Worm (Caenorhabditis elegans): ENCODE measurements around the gene fbxb-59.

Gene fbxb-59

DNA sequence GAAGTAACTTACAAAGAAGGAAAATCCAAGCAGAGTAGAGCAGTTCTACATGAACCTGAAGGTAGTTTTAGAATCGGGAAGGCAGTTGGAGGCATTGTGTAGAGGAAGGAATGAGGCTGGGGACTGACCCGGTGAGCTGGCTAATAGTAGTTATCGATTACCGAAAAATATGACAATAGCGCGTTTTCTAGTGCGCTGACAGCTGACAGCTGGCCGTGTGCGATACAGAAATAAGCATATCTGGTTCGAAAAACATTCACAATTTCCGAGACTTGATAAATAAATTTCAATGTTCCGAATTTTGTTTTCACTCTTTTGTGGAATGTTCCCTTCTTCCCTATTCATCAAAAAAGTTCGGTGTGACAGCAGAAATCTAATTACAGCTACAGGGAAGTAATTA, at the start of gene fbxb-59, which contains the start of gene srbc-34:
fbxb-59 (minus strand) TSS at position 101 of the 400 bp plus-strand sequence.
srbc-34 (plus strand) TSS at position 233 of the 400 bp plus-strand sequence.
- no peak for TF ChIP-seq lim-6 (tag; optimal IDR thresholded peaks at IDR 0.05)
- TF ChIP-seq unc-42 (tag; optimal IDR thresholded peaks at IDR 0.05), result no peak
- TF ChIP-seq elt-2 (tag; optimal IDR thresholded peaks at IDR 0.05), result no peak
- no peak for TF ChIP-seq fkh-10 (GFP tag; optimal IDR thresholded peaks at IDR 0.05)
- TF ChIP-seq ceh-22 (tag; optimal IDR thresholded peaks at IDR 0.05), result no peak
- TF ChIP-seq sox-4 (tag; optimal IDR thresholded peaks at IDR 0.05), result no peak
- TF ChIP-seq ceh-30 (tag; optimal IDR thresholded peaks at IDR 0.05), result no peak
- TF ChIP-seq ahr-1 (tag; optimal IDR thresholded peaks at IDR 0.05), result no peak
- TF ChIP-seq hlh-8 (tag; optimal IDR thresholded peaks at IDR 0.05), result no peak
- no peak for TF ChIP-seq ets-4 (tag; optimal IDR thresholded peaks at IDR 0.05)
- no peak for TF ChIP-seq K09A11.1 (tag; optimal IDR thresholded peaks at IDR 0.05; ENCODE audit: insufficient read depth)
- no peak for TF ChIP-seq ama-1 (optimal IDR thresholded peaks at IDR 0.05)
- TF ChIP-seq hlh-30 (tag; optimal IDR thresholded peaks at IDR 0.05; ENCODE audit: insufficient read depth), result no peak

DNA sequence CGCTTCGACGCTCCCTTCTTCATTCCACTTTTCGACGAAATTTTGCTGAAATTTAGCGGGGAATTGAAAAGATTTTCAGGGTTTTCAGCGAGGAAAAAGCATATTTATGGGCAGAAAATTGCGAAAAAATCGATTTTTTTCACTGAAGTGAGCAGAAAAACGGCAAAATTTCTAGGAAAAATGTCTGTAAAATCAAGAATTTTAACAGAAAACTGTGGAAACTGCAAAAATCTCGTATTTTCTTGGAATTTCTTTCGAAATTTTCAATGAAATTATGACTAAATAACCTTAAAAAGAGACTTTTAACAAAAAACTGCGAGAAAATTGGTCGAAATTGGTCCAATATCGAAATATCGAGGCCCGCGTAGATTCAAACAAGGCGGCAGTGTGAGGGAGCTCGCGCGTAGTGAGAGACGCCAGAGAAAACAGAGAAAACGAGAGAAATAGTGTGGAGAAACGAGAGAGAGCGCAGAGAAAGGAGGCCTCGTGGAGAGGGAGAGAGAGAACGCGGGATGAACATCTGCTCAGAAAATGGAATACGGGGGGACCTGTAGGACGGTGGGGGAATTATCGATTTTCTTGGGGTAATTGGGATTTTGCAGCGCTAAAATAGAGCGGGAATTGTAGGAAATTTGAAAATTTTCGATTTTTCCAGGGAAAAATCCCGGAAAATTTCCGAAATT, 43.6 kb upstream of the fbxb-59 start, which contains the start of gene swsn-1:
swsn-1 (minus strand) TSS at position 51 of the 683 bp plus-strand sequence.
- peak; percentile 33 for TF ChIP-seq unc-42 (tag; optimal IDR thresholded peaks at IDR 0.05)
- peak; percentile 59 for TF ChIP-seq ceh-48 (tag; optimal IDR thresholded peaks at IDR 0.05)
- TF ChIP-seq T23F11.4 (GFP tag; optimal IDR thresholded peaks at IDR 0.05), result no peak
- peak; percentile 41 for TF ChIP-seq ceh-34 (tag; optimal IDR thresholded peaks at IDR 0.05)
- peak; percentile 24 for TF ChIP-seq hlh-8 (tag; optimal IDR thresholded peaks at IDR 0.05)
- TF ChIP-seq tbx-2 (tag; optimal IDR thresholded peaks at IDR 0.05), result peak; percentile 43
- TF ChIP-seq ets-4 (tag; optimal IDR thresholded peaks at IDR 0.05), result peak; percentile 13
- TF ChIP-seq ceh-14 (tag; optimal IDR thresholded peaks at IDR 0.05), result peak; percentile 19
- no peak for TF ChIP-seq ceh-24 (tag; optimal IDR thresholded peaks at IDR 0.05)
- TF ChIP-seq ceh-31 (tag; optimal IDR thresholded peaks at IDR 0.05), result peak; percentile 78
- peak; percentile 72 for TF ChIP-seq hlh-30 (tag; optimal IDR thresholded peaks at IDR 0.05; ENCODE audit: insufficient read depth)
- TF ChIP-seq gmeb-2 (tag; optimal IDR thresholded peaks at IDR 0.05), result no peak
- peak; percentile 13 for TF ChIP-seq sdc-2 (tag; optimal IDR thresholded peaks at IDR 0.05)
- no peak for TF ChIP-seq ceh-18 (tag; optimal IDR thresholded peaks at IDR 0.05)
- TF ChIP-seq pat-9 (tag; optimal IDR thresholded peaks at IDR 0.05), result no peak
- TF ChIP-seq nhr-232 (tag; optimal IDR thresholded peaks at IDR 0.05), result no peak
- TF ChIP-seq pqm-1 (tag; optimal IDR thresholded peaks at IDR 0.05), result no peak
- TF ChIP-seq hlh-13 (GFP tag; optimal IDR thresholded peaks at IDR 0.05), result no peak
- peak; percentile 34 for TF ChIP-seq nfya-1 (tag; optimal IDR thresholded peaks at IDR 0.05)

DNA sequence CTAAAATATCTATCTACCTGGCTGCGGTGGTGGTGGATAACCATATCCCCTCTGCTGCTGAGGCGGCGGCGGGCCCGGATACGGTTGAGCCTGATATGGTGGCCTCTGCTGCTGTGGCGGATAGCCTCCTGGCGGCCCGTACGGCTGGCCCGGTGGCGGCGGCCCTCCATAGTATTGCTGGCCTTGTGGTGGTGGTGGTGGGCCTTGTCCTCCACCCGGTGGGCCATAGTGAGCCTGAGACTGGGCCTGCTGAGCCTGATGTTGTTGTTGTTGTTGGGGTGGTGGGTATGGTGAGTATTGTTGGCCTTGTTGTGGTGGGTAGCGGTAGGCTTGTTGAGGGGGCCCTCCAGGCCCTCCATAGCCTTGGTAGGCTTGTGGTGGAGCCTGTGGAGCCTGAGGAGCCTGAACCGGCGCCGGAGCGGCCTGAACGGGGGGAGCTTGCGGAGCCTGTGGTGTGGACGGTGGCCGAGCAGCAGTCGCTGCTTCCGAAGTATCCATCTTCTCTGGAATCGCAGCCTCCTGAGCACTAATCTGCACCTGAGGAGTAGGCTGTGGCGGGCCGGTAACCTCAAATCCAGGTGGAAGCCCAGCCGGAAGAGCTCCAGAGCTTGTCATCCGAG, 35.4 kb upstream of the fbxb-59 start:
- peak; percentile 5 for TF ChIP-seq ceh-31 (tag; optimal IDR thresholded peaks at IDR 0.05)
- TF ChIP-seq T23F11.4 (GFP tag; optimal IDR thresholded peaks at IDR 0.05), result peak; percentile 11
- TF ChIP-seq ahr-1 (tag; optimal IDR thresholded peaks at IDR 0.05), result no peak
- peak; percentile 42 for TF ChIP-seq pag-3 (tag; optimal IDR thresholded peaks at IDR 0.05; ENCODE audit: borderline replicate concordance)
- no peak for TF ChIP-seq zip-5 (tag; optimal IDR thresholded peaks at IDR 0.05)
- TF ChIP-seq syd-9 (tag; optimal IDR thresholded peaks at IDR 0.05), result peak; percentile 12

ce11 chrV:20237429-20237828, 31.4 kb upstream of the fbxb-59 start, which contains the start of gene sld-5:
Gene sld-5 (minus strand): TSS chrV:20237745.
- TF ChIP-seq ceh-2 (tag; optimal IDR thresholded peaks at IDR 0.05) (no peak), C38D4.7 (GFP tag; optimal IDR thresholded peaks at IDR 0.05) (no peak), fkh-6 (tag; optimal IDR thresholded peaks at IDR 0.05) (no peak), hlh-30 (tag; optimal IDR thresholded peaks at IDR 0.05; ENCODE audit: insufficient read depth) (no peak)

All from whole organism, late embryonic.